Worm (Caenorhabditis elegans) whole organism, L1 larva: ENCODE data around the gene F11C1.1.
A peak's percentile ranks its signal among the peaks of the same experiment; 100 is the strongest.

Experiments
- C04F5.9 ChIP-seq: sonication (generic microtip); optimal IDR thresholded peaks from 2 replicates; lab custom pipeline; 2016; ENCODE audit warnings: missing genetic modification characterization, missing compliant biosample characterization
- C34B4.2 ChIP-seq: sonication (generic microtip); optimal IDR thresholded peaks from 2 replicates; lab custom pipeline; 2017; ENCODE audit warnings: mild to moderate bottlenecking, missing genetic modification characterization, missing compliant biosample characterization
- F16B12.6 ChIP-seq: fragments of 150-350 bp; optimal IDR thresholded peaks from 2 replicates; lab custom pipeline; 2014; ENCODE audit warnings: missing biosample characterization, missing genetic modification characterization
- Y116A8C.19 ChIP-seq: sonication (generic microtip); optimal IDR thresholded peaks from 2 replicates; lab custom pipeline; 2016; ENCODE audit warnings: missing compliant biosample characterization, missing genetic modification characterization, borderline replicate concordance
- ama-1 ChIP-seq: fragments of 150-350 bp; optimal IDR thresholded peaks from 2 replicates; lab custom pipeline; 2014
- ceh-63 ChIP-seq: fragments of 200-800 bp; sonication (Bioruptor generic); optimal IDR thresholded peaks from 2 replicates; lab custom pipeline; 2018; ENCODE audit warnings: mild to moderate bottlenecking, missing genetic modification characterization, missing compliant biosample characterization
- ceh-8 ChIP-seq: fragments of 200-800 bp; sonication (Bioruptor generic); optimal IDR thresholded peaks from 2 replicates; lab custom pipeline; 2018; ENCODE audit warnings: mild to moderate bottlenecking, missing genetic modification characterization, moderate library complexity, missing compliant biosample characterization
- ces-1 ChIP-seq: fragments of 150-350 bp; optimal IDR thresholded peaks from 2 replicates; lab custom pipeline; 2014; ENCODE audit warnings: missing biosample characterization, missing genetic modification reagents, missing genetic modification characterization
- dpl-1 ChIP-seq, 3 experiments: fragments of 150-350 bp in 2 of 3; sonication (generic microtip) in 1 of 3; optimal IDR thresholded peaks; 2 replicates each; lab custom pipeline; 2014 to 2017; ENCODE audit warnings: missing biosample characterization in 3 of 3, missing genetic modification characterization in 3 of 3, missing genetic modification reagents in 3 of 3
- dsc-1 ChIP-seq: sonication (generic microtip); optimal IDR thresholded peaks from 2 replicates; lab custom pipeline; 2016; ENCODE audit warnings: mild to moderate bottlenecking, missing genetic modification characterization, missing compliant biosample characterization
- efl-1 ChIP-seq, 4 experiments: fragments of 150-350 bp; optimal IDR thresholded peaks in 3 of 4; peaks in 1 of 4; 1 replicate in 1 of 4; 2 replicates in 3 of 4; lab custom pipeline; 2014; ENCODE audit warnings: missing biosample characterization in 2 of 4, missing genetic modification characterization in 2 of 4, missing genetic modification reagents in 2 of 4
- egl-13 ChIP-seq: sonication (generic microtip); optimal IDR thresholded peaks from 2 replicates; lab custom pipeline; 2016; ENCODE audit warnings: missing genotype, missing genetic modification reagents, missing genetic modification characterization, missing compliant biosample characterization
- egl-27 ChIP-seq, 2 experiments: fragments of 150-350 bp in 1 of 2; sonication (generic microtip); optimal IDR thresholded peaks; 3 replicates each; lab custom pipeline; 2017 to 2018; ENCODE audit warnings: missing biosample characterization in 2 of 2, missing genetic modification characterization in 2 of 2, missing genetic modification reagents in 2 of 2
- ets-5 ChIP-seq: fragments of 200-800 bp; sonication (Bioruptor generic); IDR thresholded peaks from 2 replicates; pipeline ENCODE4 v1.3.6; 2022; ENCODE audit warnings: missing genetic modification characterization, missing compliant biosample characterization
- fkh-8 ChIP-seq: sonication (generic microtip); optimal IDR thresholded peaks from 2 replicates; lab custom pipeline; 2016; ENCODE audit warnings: mild to moderate bottlenecking, missing genetic modification characterization, missing compliant biosample characterization
- hlh-4 ChIP-seq: sonication (generic microtip); optimal IDR thresholded peaks from 2 replicates; lab custom pipeline; 2016; ENCODE audit warnings: mild to moderate bottlenecking, missing genetic modification characterization, missing compliant biosample characterization
- irx-1 ChIP-seq: sonication (generic microtip); optimal IDR thresholded peaks from 2 replicates; lab custom pipeline; 2016; ENCODE audit warnings: missing genetic modification characterization, missing compliant biosample characterization
- lin-13 ChIP-seq: fragments of 150-350 bp; optimal IDR thresholded peaks from 2 replicates; lab custom pipeline; 2014; ENCODE audit warnings: missing biosample characterization, missing genetic modification reagents, missing genetic modification characterization
- lir-3 ChIP-seq: sonication (generic microtip); optimal IDR thresholded peaks from 2 replicates; lab custom pipeline; 2016; ENCODE audit warnings: mild to moderate bottlenecking, missing genetic modification characterization, moderate library complexity, missing compliant biosample characterization; ENCODE audit not compliant: poor library complexity
- mdl-1 ChIP-seq, 2 experiments: fragments of 150-350 bp; optimal IDR thresholded peaks; 2 replicates each; lab custom pipeline; 2014 to 2017; ENCODE audit warnings: missing biosample characterization in 2 of 2, missing genetic modification characterization in 2 of 2, inconsistent platforms in 1 of 2
- nhr-11 ChIP-seq: fragments of 150-350 bp; optimal IDR thresholded peaks from 2 replicates; lab custom pipeline; 2014; ENCODE audit warnings: missing biosample characterization, missing genetic modification characterization
- nhr-237 ChIP-seq: fragments of 150-350 bp; optimal IDR thresholded peaks from 2 replicates; lab custom pipeline; 2014; ENCODE audit warnings: missing biosample characterization, missing genetic modification characterization
- nhr-71 ChIP-seq: sonication (generic microtip); optimal IDR thresholded peaks from 2 replicates; lab custom pipeline; 2016; ENCODE audit warnings: mild to moderate bottlenecking, missing genetic modification characterization, moderate library complexity, missing compliant biosample characterization
- nhr-76 ChIP-seq: sonication (generic microtip); optimal IDR thresholded peaks from 2 replicates; lab custom pipeline; 2017; ENCODE audit warnings: missing biosample characterization, missing genetic modification characterization
- nhr-84 ChIP-seq: sonication (generic microtip); optimal IDR thresholded peaks from 2 replicates; lab custom pipeline; 2017; ENCODE audit warnings: missing biosample characterization, missing genetic modification characterization
- nhr-85 ChIP-seq: sonication (generic microtip); peaks from one replicate; lab custom pipeline; 2016; ENCODE audit warnings: missing genetic modification characterization, inconsistent platforms, missing compliant biosample characterization
- pqm-1 ChIP-seq: sonication (generic microtip); optimal IDR thresholded peaks from 3 replicates; lab custom pipeline; 2017; ENCODE audit warnings: missing biosample characterization, missing genetic modification characterization
- snpc-4 ChIP-seq: fragments of 150-350 bp; optimal IDR thresholded peaks from 2 replicates; lab custom pipeline; 2014; ENCODE audit warnings: missing biosample characterization, missing genetic modification characterization
- sptf-1 ChIP-seq: fragments of 150-350 bp; optimal IDR thresholded peaks from 2 replicates; lab custom pipeline; 2014; ENCODE audit warnings: missing biosample characterization, missing genetic modification characterization
- sup-37 ChIP-seq: fragments of 200-800 bp; sonication (Bioruptor generic); optimal IDR thresholded peaks from 2 replicates; lab custom pipeline; 2018; ENCODE audit warnings: mild to moderate bottlenecking, missing genetic modification characterization, missing compliant biosample characterization
- tbx-2 ChIP-seq: sonication (generic microtip); optimal IDR thresholded peaks from 2 replicates; lab custom pipeline; 2016; ENCODE audit warnings: missing genetic modification characterization, missing compliant biosample characterization
- unc-98 ChIP-seq: fragments of 200-800 bp; sonication (Bioruptor generic); IDR thresholded peaks from 2 replicates; pipeline ENCODE4 v1.3.6; 2022; ENCODE audit warnings: missing genetic modification characterization, missing compliant biosample characterization
- vab-15 ChIP-seq: sonication (generic microtip); optimal IDR thresholded peaks from 2 replicates; lab custom pipeline; 2017; ENCODE audit warnings: missing genotype, mild to moderate bottlenecking, missing genetic modification characterization, missing compliant biosample characterization
- zag-1 ChIP-seq: fragments of 150-350 bp; optimal IDR thresholded peaks from 2 replicates; lab custom pipeline; 2014; ENCODE audit warnings: missing biosample characterization, missing genetic modification characterization
- zip-4 ChIP-seq: fragments of 200-800 bp; sonication (Bioruptor generic); optimal IDR thresholded peaks from 2 replicates; lab custom pipeline; 2018; ENCODE audit warnings: mild to moderate bottlenecking, missing genetic modification characterization, moderate library complexity, missing compliant biosample characterization

Gene F11C1.1

DNA sequence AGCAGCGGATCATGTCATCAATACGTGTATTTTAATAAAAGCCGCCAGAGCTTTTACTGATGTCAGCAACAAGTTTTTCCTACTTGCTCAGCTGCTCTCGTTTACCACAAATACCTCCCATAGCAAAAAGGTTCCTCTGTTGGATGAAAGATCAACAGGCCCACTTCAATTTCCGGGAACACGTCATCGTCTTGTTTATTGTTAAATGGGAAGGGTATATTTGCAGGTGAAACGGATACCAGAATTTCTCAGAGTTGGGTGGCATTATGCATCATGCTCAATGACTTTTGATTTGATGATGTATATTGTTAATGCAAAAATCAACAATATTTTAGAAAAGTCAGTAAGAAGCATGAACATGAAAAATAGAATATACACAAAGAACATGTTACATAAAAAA, 39.2 kb downstream of the F11C1.1 start:
- TF ChIP-seq fkh-8 (tag; lab: Kevin White, UChicago) = peak; percentile 55
- TF ChIP-seq efl-1 (optimal IDR thresholded peaks at IDR 0.05; lab: Kevin White, UChicago) = no peak
- no peak for TF ChIP-seq efl-1 (GFP tag; optimal IDR thresholded peaks at IDR 0.05 in 1 of 2; lab: Kevin White, UChicago)
- peak; percentile 79 for TF ChIP-seq hlh-4 (tag; lab: Kevin White, UChicago)
- TF ChIP-seq ama-1 (lab: Kevin White, UChicago) = no peak
- TF ChIP-seq nhr-84 (tag; lab: Kevin White, UChicago) = no peak
- TF ChIP-seq nhr-71 (tag; lab: Kevin White, UChicago) = peak; percentile 9
- no peak for TF ChIP-seq ceh-8 (GFP tag; lab: Kevin White, UChicago)
- no peak for TF ChIP-seq C34B4.2 (tag; lab: Kevin White, UChicago)
- TF ChIP-seq ces-1 = no peak
- TF ChIP-seq zag-1 (tag; lab: Kevin White, UChicago) = no peak

DNA sequence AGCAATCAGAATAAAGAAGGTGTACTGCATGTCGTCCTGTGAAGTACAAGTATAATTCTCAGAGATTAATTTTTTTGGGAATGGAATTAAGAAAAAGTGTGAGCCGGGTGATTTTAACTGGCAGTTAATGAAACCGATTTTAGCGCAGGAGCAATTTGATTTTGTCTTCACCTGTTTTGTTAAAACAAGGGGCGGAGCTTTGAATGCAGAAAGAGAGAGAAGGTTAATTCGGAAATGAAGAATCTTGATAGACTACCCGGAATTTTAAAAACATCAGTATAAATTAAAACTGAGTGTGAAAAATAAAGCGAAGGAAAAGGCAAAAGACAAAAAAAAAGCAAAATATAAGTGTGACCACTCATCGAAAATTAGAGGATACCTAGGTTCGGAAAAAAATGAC, 43.8 kb downstream of the F11C1.1 start, which contains the start of gene C05E7.3:
Gene C05E7.3 (minus strand): TSS at position 101 of the 400 bp plus-strand sequence.
- TF ChIP-seq ets-5 (GFP tag; lab: Robert Waterston, UW) (no peak), nhr-11 (tag; lab: Kevin White, UChicago) (no peak), C04F5.9 (no peak), vab-15 (tag; lab: Kevin White, UChicago) (no peak), lin-13 (GFP tag; lab: Kevin White, UChicago) (no peak), unc-98 (GFP tag; lab: Robert Waterston, UW) (no peak), nhr-84 (tag; lab: Kevin White, UChicago) (no peak), sup-37 (GFP tag; lab: Kevin White, UChicago) (no peak), mdl-1 (tag; optimal IDR thresholded peaks at IDR 0.05; lab: Kevin White, UChicago) (no peak), zip-4 (GFP tag; lab: Kevin White, UChicago) (no peak), efl-1 (optimal IDR thresholded peaks at IDR 0.05; lab: Kevin White, UChicago) (no peak), efl-1 (GFP tag; optimal IDR thresholded peaks at IDR 0.05 in 1 of 2; lab: Kevin White, UChicago) (no peak), snpc-4 (tag; lab: Kevin White, UChicago) (no peak), sptf-1 (tag; lab: Kevin White, UChicago) (no peak), dsc-1 (no peak), egl-27 (tag; optimal IDR thresholded peaks at IDR 0.05; lab: Kevin White, UChicago) (no peak), nhr-76 (tag; lab: Kevin White, UChicago) (no peak), pqm-1 (tag; lab: Kevin White, UChicago) (no peak), ceh-8 (GFP tag; lab: Kevin White, UChicago) (no peak), irx-1 (tag; lab: Kevin White, UChicago) (no peak)

DNA sequence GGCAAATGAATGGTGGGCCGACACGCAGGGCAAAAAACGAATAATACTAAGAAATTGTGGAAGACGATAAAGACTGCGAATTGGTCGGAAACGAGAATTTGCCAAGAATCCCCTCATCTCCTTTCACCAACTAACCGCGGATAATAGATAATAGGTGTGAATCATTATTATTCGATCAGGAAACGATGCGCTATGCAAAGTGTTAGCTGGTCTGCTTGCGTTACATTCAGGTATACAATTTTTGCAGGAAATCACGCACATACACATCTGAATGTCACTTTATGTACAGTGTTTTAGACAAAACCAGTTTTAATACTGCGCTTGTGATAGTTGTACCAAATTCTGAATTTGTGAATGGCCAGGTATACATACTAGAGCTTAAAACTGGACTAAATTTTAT, 45.7 kb downstream of the F11C1.1 start:
- TF ChIP-seq ama-1 (lab: Kevin White, UChicago) = no peak
- TF ChIP-seq ceh-63 = no peak
- peak; percentile 30 for TF ChIP-seq nhr-85 (tag; lab: Kevin White, UChicago)
- no peak for TF ChIP-seq lir-3 (tag; lab: Kevin White, UChicago)
- no peak for TF ChIP-seq nhr-237

DNA sequence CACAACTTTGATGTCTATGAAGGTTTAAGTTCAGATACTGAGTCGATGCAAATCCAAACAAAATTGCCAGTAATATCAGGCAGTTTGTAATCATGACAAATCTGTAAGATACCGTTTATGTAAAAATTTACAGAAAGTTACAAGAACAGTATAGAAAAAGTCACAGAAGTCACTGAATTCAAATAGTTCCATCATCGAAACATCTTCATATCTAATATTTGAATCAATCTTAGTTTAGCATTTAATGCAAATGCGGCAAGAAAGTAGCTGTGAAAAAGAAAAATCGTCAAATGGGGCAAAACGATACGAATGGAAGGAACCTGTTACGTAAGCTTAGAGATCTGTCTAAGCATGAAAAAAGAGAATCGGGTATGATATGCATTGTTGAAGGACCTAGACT, 47.2 kb downstream of the F11C1.1 start, which contains the start of gene gmap-2:
Gene gmap-2 (minus strand): TSS at position 101 of the 400 bp plus-strand sequence.
- no peak for TF ChIP-seq dpl-1 (GFP tag; optimal IDR thresholded peaks at IDR 0.05; lab: Kevin White, UChicago)
- no peak for TF ChIP-seq nhr-85 (tag; lab: Kevin White, UChicago)
- no peak for TF ChIP-seq egl-13 (tag; lab: Kevin White, UChicago)
- no peak for TF ChIP-seq Y116A8C.19
- no peak for TF ChIP-seq nhr-237
- no peak for TF ChIP-seq C04F5.9
- no peak for TF ChIP-seq F16B12.6
- TF ChIP-seq tbx-2 (tag; lab: Kevin White, UChicago) = no peak
- no peak for TF ChIP-seq sup-37 (GFP tag; lab: Kevin White, UChicago)
- no peak for TF ChIP-seq hlh-4 (tag; lab: Kevin White, UChicago)
